Worm (Caenorhabditis elegans): ENCODE results near the gene daf-2.

DNA sequence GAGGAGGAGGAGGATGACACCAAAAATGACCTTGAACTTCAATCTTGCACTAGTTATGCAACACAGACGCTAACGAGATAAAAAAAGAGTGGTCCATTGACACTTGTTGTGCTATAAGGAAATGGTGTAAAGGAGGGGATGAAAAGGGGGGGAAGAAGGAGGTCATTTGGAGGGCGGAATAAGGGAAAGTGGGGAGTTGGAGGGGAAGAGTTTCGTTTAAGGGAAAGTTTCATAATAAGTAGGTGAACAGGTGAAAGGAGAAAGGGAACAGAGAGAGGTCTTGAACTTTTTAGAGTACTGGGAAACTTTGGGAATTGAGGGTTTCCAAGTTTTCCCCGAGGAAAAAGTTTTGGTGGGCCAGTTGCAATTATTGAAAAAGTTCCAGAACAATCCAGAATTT is 7.3 kb upstream of the daf-2 start:
- TF ChIP-seq him-1 (tag; optimal IDR thresholded peaks at IDR 0.05) (no peak), dao-5 (tag; optimal IDR thresholded peaks at IDR 0.05) (no peak)
